Worm (Caenorhabditis elegans) whole organism, mixed stage, embryonic: Measurements from ENCODE around the gene F55E10.4.

Experiments
- elt-1 ChIP-seq: sonication (generic microtip); optimal IDR thresholded peaks from 2 replicates; lab custom pipeline; 2017; ENCODE audit warnings: missing genetic modification characterization, mild to moderate bottlenecking, missing compliant biosample characterization, antibody characterized with exemption, moderate library complexity, borderline replicate concordance; ENCODE audit not compliant: insufficient read depth
- nhr-12 ChIP-seq: fragments of 150-350 bp; optimal IDR thresholded peaks from 2 replicates; lab custom pipeline; 2014; ENCODE audit warnings: missing biosample characterization, missing genetic modification characterization
- nhr-2 ChIP-seq: fragments of 150-350 bp; optimal IDR thresholded peaks from 2 replicates; lab custom pipeline; 2014; ENCODE audit warnings: missing biosample characterization, missing genetic modification characterization
- nhr-237 ChIP-seq: fragments of 150-350 bp; optimal IDR thresholded peaks from 2 replicates; lab custom pipeline; 2014; ENCODE audit warnings: missing biosample characterization, missing genetic modification characterization
- nhr-28 ChIP-seq: fragments of 150-350 bp; optimal IDR thresholded peaks from 2 replicates; lab custom pipeline; 2014; ENCODE audit warnings: missing biosample characterization, missing genetic modification characterization
- nhr-76 ChIP-seq: sonication (generic microtip); optimal IDR thresholded peaks from 2 replicates; lab custom pipeline; 2017; ENCODE audit warnings: missing biosample characterization, missing genetic modification characterization
- unc-62 ChIP-seq: fragments of 150-350 bp; optimal IDR thresholded peaks from 2 replicates; lab custom pipeline; 2014; ENCODE audit warnings: missing biosample characterization, missing genetic modification reagents, missing genetic modification characterization
- zip-8 ChIP-seq: fragments of 150-350 bp; optimal IDR thresholded peaks from 2 replicates; lab custom pipeline; 2014; ENCODE audit warnings: missing biosample characterization, missing genetic modification characterization

- TF ChIP-seq nhr-76: no peak
- no peak for TF ChIP-seq nhr-12 (tag; lab: Kevin White, UChicago)
- no peak for TF ChIP-seq zip-8 (tag; lab: Kevin White, UChicago)
- TF ChIP-seq nhr-28 (tag; lab: Kevin White, UChicago): no peak
- TF ChIP-seq unc-62 (GFP tag; lab: Kevin White, UChicago): no peak
- TF ChIP-seq elt-1 (tag; lab: Kevin White, UChicago): no peak
- no peak for TF ChIP-seq nhr-237
- no peak for TF ChIP-seq nhr-2 (tag; lab: Kevin White, UChicago)
These were observed 34.7 kb upstream of the F55E10.4 start for ce11 chrX:8362379-8362778.
